Fruit fly (Drosophila melanogaster) whole organism, wandering third instar larva: ENCODE measurements around the gene pigeon.

Experiments used
- Abd-B ChIP-seq: fragments of >200 bp; optimal IDR thresholded peaks from 2 replicates; lab custom pipeline; 2017; ENCODE audit warnings: missing biosample characterization, missing genetic modification characterization
- CG32264 ChIP-seq: fragments of 200-800 bp; sonication (Bioruptor generic); optimal IDR thresholded peaks from 2 replicates; lab custom pipeline; 2016; ENCODE audit warnings: missing biosample characterization, missing genetic modification characterization
- CG9705 ChIP-seq: fragments of 200-800 bp; sonication (Bioruptor generic); optimal IDR thresholded peaks from 2 replicates; lab custom pipeline; 2018; ENCODE audit warnings: missing biosample characterization, mild to moderate bottlenecking, missing genetic modification characterization
- CrebA ChIP-seq: fragments of 200-800 bp; sonication (Bioruptor generic); optimal IDR thresholded peaks from 2 replicates; lab custom pipeline; 2016; ENCODE audit warnings: missing biosample characterization, mild to moderate bottlenecking, missing genetic modification characterization, borderline replicate concordance
- Dfd ChIP-seq: fragments of >200 bp; optimal IDR thresholded peaks from 2 replicates; lab custom pipeline; 2017; ENCODE audit warnings: missing biosample characterization, missing genetic modification characterization
- GATAd ChIP-seq: sonication (Bioruptor generic); optimal IDR thresholded peaks from 2 replicates; lab custom pipeline; 2016; ENCODE audit warnings: missing biosample characterization, missing genetic modification characterization
- HLH106 ChIP-seq: fragments of 200-800 bp; optimal IDR thresholded peaks from 3 replicates; lab custom pipeline; 2019; ENCODE audit warnings: missing biosample characterization, mild to moderate bottlenecking, missing genetic modification characterization, moderate library complexity
- Hnf4 ChIP-seq: fragments of 200-800 bp; sonication (Bioruptor generic); optimal IDR thresholded peaks from 2 replicates; lab custom pipeline; 2016; ENCODE audit warnings: missing biosample characterization, mild to moderate bottlenecking, missing genetic modification characterization
- Hr83 ChIP-seq: fragments of 200-300 bp; sonication (Bioruptor generic); optimal IDR thresholded peaks from 2 replicates; lab custom pipeline; 2016; ENCODE audit warnings: missing biosample characterization, mild to moderate bottlenecking, missing genetic modification characterization, moderate library complexity; ENCODE audit not compliant: poor library complexity, severe bottlenecking
- Mio ChIP-seq: sonication (Bioruptor generic); optimal IDR thresholded peaks from 2 replicates; lab custom pipeline; 2016; ENCODE audit warnings: missing biosample characterization, missing genetic modification characterization
- Myc ChIP-seq: fragments of >200 bp; optimal IDR thresholded peaks from 2 replicates; lab custom pipeline; 2017
- N ChIP-seq: fragments of >200 bp; optimal IDR thresholded peaks from 2 replicates; lab custom pipeline; 2018; ENCODE audit warnings: missing biosample characterization, missing external identifiers, missing genetic modification characterization
- OdsH ChIP-seq: fragments of 200-800 bp; sonication (Bioruptor generic); optimal IDR thresholded peaks from 2 replicates; lab custom pipeline; 2016; ENCODE audit warnings: missing biosample characterization, mild to moderate bottlenecking, missing genetic modification characterization
- Rel ChIP-seq, 2 experiments: fragments of 200-800 bp; sonication (Bioruptor generic) in 1 of 2; optimal IDR thresholded peaks; 2 replicates in 1 of 2; 3 replicates in 1 of 2; lab custom pipeline; 2016 to 2019; ENCODE audit warnings: mild to moderate bottlenecking in 2 of 2, missing biosample characterization in 2 of 2, missing genetic modification characterization in 2 of 2, moderate library complexity in 1 of 2
- Sp1 ChIP-seq: fragments of 200-800 bp; sonication (Bioruptor generic); optimal IDR thresholded peaks from 3 replicates; lab custom pipeline; 2019; ENCODE audit warnings: missing biosample characterization, mild to moderate bottlenecking, missing genetic modification characterization, moderate library complexity
- Vsx2 ChIP-seq: fragments of 200-300, 225-300 bp; sonication (Bioruptor generic); optimal IDR thresholded peaks from 2 replicates; lab custom pipeline; 2018; ENCODE audit warnings: missing biosample characterization, missing genetic modification characterization; ENCODE audit not compliant: partially characterized antibody
- br ChIP-seq: fragments of 200-800 bp; sonication (Bioruptor generic); optimal IDR thresholded peaks from 2 replicates; lab custom pipeline; 2016; ENCODE audit warnings: missing biosample characterization, missing genetic modification characterization
- brk ChIP-seq: fragments of 200-800 bp; sonication (Bioruptor generic); optimal IDR thresholded peaks from 2 replicates; lab custom pipeline; 2016; ENCODE audit warnings: missing biosample characterization, mild to moderate bottlenecking, missing genetic modification characterization
- dl ChIP-seq, 2 experiments: fragments of 175-275, 200-275 bp in 1 of 2; fragments of 200-275 bp in 1 of 2; sonication (Bioruptor generic); optimal IDR thresholded peaks; lab custom pipeline; 2018; ENCODE audit warnings: mild to moderate bottlenecking in 2 of 2, missing biosample characterization in 2 of 2, missing genetic modification characterization in 2 of 2, moderate library complexity in 2 of 2; ENCODE audit not compliant: partially characterized antibody in 2 of 2, insufficient read depth in 1 of 2
- dmrt93B ChIP-seq: fragments of 200-800 bp; sonication (Bioruptor generic); optimal IDR thresholded peaks from 2 replicates; lab custom pipeline; 2018; ENCODE audit warnings: missing biosample characterization, mild to moderate bottlenecking, missing genetic modification characterization
- dsf ChIP-seq: sonication (Bioruptor generic); optimal IDR thresholded peaks from 2 replicates; lab custom pipeline; 2016; ENCODE audit warnings: missing biosample characterization, missing genetic modification characterization, borderline replicate concordance
- ey ChIP-seq: fragments of 200-800 bp; sonication (Bioruptor generic); optimal IDR thresholded peaks from 2 replicates; lab custom pipeline; 2016; ENCODE audit warnings: missing biosample characterization, missing genetic modification characterization
- foxo ChIP-seq, 2 experiments: fragments of 200-800 bp; sonication (Bioruptor generic); optimal IDR thresholded peaks; 2 replicates in 1 of 2; 3 replicates in 1 of 2; lab custom pipeline; 2016 to 2017; ENCODE audit warnings: missing biosample characterization in 2 of 2, missing genetic modification characterization in 2 of 2
- fru ChIP-seq: fragments of 200-800 bp; sonication (Bioruptor generic); optimal IDR thresholded peaks from 3 replicates; lab custom pipeline; 2016; ENCODE audit warnings: missing biosample characterization, mild to moderate bottlenecking, missing genetic modification characterization
- h ChIP-seq: fragments of 200-800 bp; sonication (Bioruptor generic); optimal IDR thresholded peaks from 3 replicates; lab custom pipeline; 2016; ENCODE audit warnings: missing biosample characterization, mild to moderate bottlenecking, missing genetic modification characterization
- jim ChIP-seq: fragments of 175-275, 200-325 bp; sonication (Bioruptor generic); optimal IDR thresholded peaks from 2 replicates; lab custom pipeline; 2016; ENCODE audit warnings: missing biosample characterization, mild to moderate bottlenecking, missing genetic modification characterization
- lola ChIP-seq: fragments of >200 bp; optimal IDR thresholded peaks from 2 replicates; lab custom pipeline; 2017; ENCODE audit warnings: missing biosample characterization, missing genetic modification characterization
- pan ChIP-seq: fragments of >200 bp; optimal IDR thresholded peaks from 2 replicates; lab custom pipeline; 2017
- psq ChIP-seq: fragments of 200-800 bp; sonication (Bioruptor generic); optimal IDR thresholded peaks from 3 replicates; lab custom pipeline; 2017; ENCODE audit warnings: missing biosample characterization, mild to moderate bottlenecking, missing genetic modification characterization, moderate library complexity
- rgr ChIP-seq: fragments of 200-800 bp; sonication (Bioruptor generic); optimal IDR thresholded peaks from 3 replicates; lab custom pipeline; 2016; ENCODE audit warnings: missing biosample characterization, mild to moderate bottlenecking, missing genetic modification characterization
- sage ChIP-seq: fragments of 200-800 bp; sonication (Bioruptor generic); optimal IDR thresholded peaks from 2 replicates; lab custom pipeline; 2016; ENCODE audit warnings: missing biosample characterization, mild to moderate bottlenecking, missing genetic modification characterization
- sv ChIP-seq: fragments of 200-800 bp; sonication (Bioruptor generic); optimal IDR thresholded peaks from 3 replicates; lab custom pipeline; 2016; ENCODE audit warnings: missing biosample characterization, missing genetic modification characterization
- tai ChIP-seq: sonication (Bioruptor generic); optimal IDR thresholded peaks from 2 replicates; lab custom pipeline; 2016; ENCODE audit warnings: missing biosample characterization, missing genetic modification characterization
- usp ChIP-seq: fragments of >200 bp; optimal IDR thresholded peaks from 2 replicates; lab custom pipeline; 2017; ENCODE audit warnings: missing biosample characterization, missing genetic modification characterization
- woc ChIP-seq: sonication (Bioruptor generic); optimal IDR thresholded peaks from 2 replicates; lab custom pipeline; 2016; ENCODE audit warnings: missing biosample characterization, mild to moderate bottlenecking, missing genetic modification characterization

Gene pigeon

dm6 chr2L:19162330-19163100 is 23.3 kb upstream of the pigeon start:
- TF ChIP-seq dl (GFP tag; optimal IDR thresholded peaks at IDR 0.05; lab: Kevin White, UChicago; ENCODE audit: insufficient read depth in 1 of 2, partially characterized antibody in 2 of 2) (peak in 1 of 2 experiments; percentile 19), rgr (GFP tag; lab: Kevin White, UChicago) (peak; percentile 55), dmrt93B (GFP tag; lab: Kevin White, UChicago) (peak; percentile 2), HLH106 (tag; lab: Kevin White, UChicago) (peak; percentile 48), CG32264 (GFP tag; lab: Kevin White, UChicago) (peak; percentile 28), Rel (GFP tag; optimal IDR thresholded peaks at IDR 0.05; lab: Kevin White, UChicago) (peak; percentile 59), Rel (tag; optimal IDR thresholded peaks at IDR 0.05; lab: Kevin White, UChicago) (no peak), dsf (GFP tag; lab: Kevin White, UChicago) (no peak), Hnf4 (GFP tag; lab: Kevin White, UChicago) (peak; percentile 35), tai (peak; percentile 35), Sp1 (GFP tag; lab: Kevin White, UChicago) (peak; percentile 42), Dfd (GFP tag; lab: Kevin White, UChicago) (no peak), foxo (GFP tag; optimal IDR thresholded peaks at IDR 0.05; lab: Kevin White, UChicago) (peak in 1 of 2 experiments; percentile 61), GATAd (GFP tag; lab: Kevin White, UChicago) (no peak), sage (GFP tag; lab: Kevin White, UChicago) (peak; percentile 58), pan (lab: Kevin White, UChicago) (no peak), lola (GFP tag; lab: Kevin White, UChicago) (no peak), fru (GFP tag; lab: Kevin White, UChicago) (peak; percentile 62), brk (GFP tag; lab: Kevin White, UChicago) (peak; percentile 68), usp (GFP tag; lab: Kevin White, UChicago) (no peak), ey (GFP tag; lab: Kevin White, UChicago) (peak; percentile 67), OdsH (GFP tag; lab: Kevin White, UChicago) (peak; percentile 55), woc (peak; percentile 20), psq (GFP tag; lab: Kevin White, UChicago) (peak; percentile 86), N (GFP tag; lab: Kevin White, UChicago) (no peak), jim (GFP tag; lab: Kevin White, UChicago) (no peak), Hr83 (GFP tag; lab: Kevin White, UChicago) (no peak), br (GFP tag; lab: Kevin White, UChicago) (peak; percentile 41), h (GFP tag; lab: Kevin White, UChicago) (peak; percentile 58), Mio (GFP tag; lab: Kevin White, UChicago) (no peak), CG9705 (GFP tag; lab: Kevin White, UChicago) (no peak)

dm6 chr2L:19163143-19163974 is 22.5 kb upstream of the pigeon start:
- no peak for TF ChIP-seq Vsx2
- TF ChIP-seq Dfd (GFP tag; lab: Kevin White, UChicago): no peak
- no peak for TF ChIP-seq CG9705 (GFP tag; lab: Kevin White, UChicago)
- no peak for TF ChIP-seq Abd-B (GFP tag; lab: Kevin White, UChicago)
- peak; percentile 24 for TF ChIP-seq fru (GFP tag; lab: Kevin White, UChicago)
- peak; percentile 3 for TF ChIP-seq HLH106 (tag; lab: Kevin White, UChicago)
- TF ChIP-seq brk (GFP tag; lab: Kevin White, UChicago): no peak
- TF ChIP-seq Myc (lab: Kevin White, UChicago): no peak
- TF ChIP-seq CrebA (GFP tag; lab: Kevin White, UChicago): no peak
- no peak for TF ChIP-seq sv (GFP tag; lab: Kevin White, UChicago)
- no peak for TF ChIP-seq pan (lab: Kevin White, UChicago)
- TF ChIP-seq OdsH (GFP tag; lab: Kevin White, UChicago): peak; percentile 18
- no peak for TF ChIP-seq tai
- no peak for TF ChIP-seq h (GFP tag; lab: Kevin White, UChicago)
- TF ChIP-seq foxo (GFP tag; optimal IDR thresholded peaks at IDR 0.05; lab: Kevin White, UChicago): peak in 1 of 2 experiments; percentile 17
- peak; percentile 87 for TF ChIP-seq psq (GFP tag; lab: Kevin White, UChicago)
- no peak for TF ChIP-seq dl (GFP tag; optimal IDR thresholded peaks at IDR 0.05; lab: Kevin White, UChicago; ENCODE audit: insufficient read depth in 1 of 2, partially characterized antibody in 2 of 2)
- TF ChIP-seq woc: peak; percentile 34
- TF ChIP-seq GATAd (GFP tag; lab: Kevin White, UChicago): no peak
